Worm (Caenorhabditis elegans): ENCODE measurements around the gene F40F8.12.

Gene F40F8.12

ce11 chrII:11126312-11127000, 3.2 kb upstream of the F40F8.12 start, which contains the start of the genes rps-9 and lsm-1 (continued):
- TF ChIP-seq aptf-2 (GFP tag; conservative IDR thresholded peaks at IDR 0.05) (no peak), F57C9.4 (tag; optimal IDR thresholded peaks at IDR 0.05) (no peak), bed-2 (GFP tag; IDR thresholded peaks at IDR 0.05) (no peak), fkh-3 (tag; optimal IDR thresholded peaks at IDR 0.05) (no peak), C06A6.2 (GFP tag; conservative IDR thresholded peaks at IDR 0.05) (no peak), ztf-3 (GFP tag; optimal IDR thresholded peaks at IDR 0.05) (no peak), sea-2 (GFP tag; IDR thresholded peaks at IDR 0.05) (no peak), F37B4.10 (GFP tag; IDR thresholded peaks at IDR 0.05) (no peak), F49E8.2 (tag; optimal IDR thresholded peaks at IDR 0.05; ENCODE audit: insufficient read depth) (peak; percentile 33), K11D2.4 (GFP tag; IDR thresholded peaks at IDR 0.05) (no peak), die-1 (tag; optimal IDR thresholded peaks at IDR 0.05) (no peak), ceh-91 (GFP tag; IDR thresholded peaks at IDR 0.05) (peak; percentile 70), lin-35 (GFP tag; optimal IDR thresholded peaks at IDR 0.05) (peak in 1 of 3 experiments; percentile 31), B0261.1 (tag; optimal IDR thresholded peaks at IDR 0.05) (no peak), chd-7 (tag; optimal IDR thresholded peaks at IDR 0.05) (no peak), lsl-1 (GFP tag; optimal IDR thresholded peaks at IDR 0.05) (peak; percentile 85), hmg-20 (GFP tag; IDR thresholded peaks at IDR 0.05) (no peak), madf-3 (GFP tag; IDR thresholded peaks at IDR 0.05) (0 out of 2 replicates have a peak, but pooled peaks have one; percentile 28), xnd-1 (tag; optimal IDR thresholded peaks at IDR 0.05) (no peak), Y53F4B.3 (GFP tag; IDR thresholded peaks at IDR 0.05) (no peak), sdz-38 (tag; optimal IDR thresholded peaks at IDR 0.05) (no peak), egrh-3 (GFP tag; IDR thresholded peaks at IDR 0.05) (no peak), mcd-1 (GFP tag; IDR thresholded peaks at IDR 0.05) (peak; percentile 69), T07F8.4 (tag; optimal IDR thresholded peaks at IDR 0.05) (no peak), rec-8 (tag; optimal IDR thresholded peaks at IDR 0.05) (no peak), attf-6 (GFP tag; IDR thresholded peaks at IDR 0.05) (no peak), efl-1 (GFP tag; optimal IDR thresholded peaks at IDR 0.05) (peak; percentile 46), ekl-4 (GFP tag; IDR thresholded peaks at IDR 0.05) (no peak), madf-8 (GFP tag; conservative IDR thresholded peaks at IDR 0.05) (0 out of 2 replicates have a peak, but pooled peaks have one; percentile 19), unc-130 (GFP tag; optimal IDR thresholded peaks at IDR 0.05) (no peak), hlh-12 (tag; optimal IDR thresholded peaks at IDR 0.05) (no peak), attf-3 (GFP tag; conservative IDR thresholded peaks at IDR 0.05) (no peak), hrde-1 (tag; optimal IDR thresholded peaks at IDR 0.05; ENCODE audit: borderline replicate concordance) (no peak), madf-6 (GFP tag; IDR thresholded peaks at IDR 0.05) (peak; percentile 65), ztf-26 (tag; optimal IDR thresholded peaks at IDR 0.05) (no peak), tlf-1 (GFP tag; optimal IDR thresholded peaks at IDR 0.05) (no peak), nhr-179 (tag; optimal IDR thresholded peaks at IDR 0.05) (no peak), mxl-1 (tag; optimal IDR thresholded peaks at IDR 0.05) (no peak), egl-44 (GFP tag; IDR thresholded peaks at IDR 0.05) (no peak), B0336.3 (GFP tag; IDR thresholded peaks at IDR 0.05) (no peak), ztf-25 (GFP tag; IDR thresholded peaks at IDR 0.05) (no peak), egl-18 (GFP tag; IDR thresholded peaks at IDR 0.05) (no peak), T26A5.8 (tag; optimal IDR thresholded peaks at IDR 0.05) (no peak), lin-54 (GFP tag; optimal IDR thresholded peaks at IDR 0.05) (peak; percentile 40), nhr-90 (tag; optimal IDR thresholded peaks at IDR 0.05) (no peak), lin-26 (GFP tag; IDR thresholded peaks at IDR 0.05) (no peak), dox-1 (GFP tag; IDR thresholded peaks at IDR 0.05) (peak; percentile 57; the same call in 1 of the 2 replicates), tbp1 (GFP tag; optimal IDR thresholded peaks at IDR 0.05) (peak; percentile 36), hsf-1 (GFP tag; IDR thresholded peaks at IDR 0.05) (no peak)
